Worm (Caenorhabditis elegans): ENCODE data around the gene C01G10.15.

DNA sequence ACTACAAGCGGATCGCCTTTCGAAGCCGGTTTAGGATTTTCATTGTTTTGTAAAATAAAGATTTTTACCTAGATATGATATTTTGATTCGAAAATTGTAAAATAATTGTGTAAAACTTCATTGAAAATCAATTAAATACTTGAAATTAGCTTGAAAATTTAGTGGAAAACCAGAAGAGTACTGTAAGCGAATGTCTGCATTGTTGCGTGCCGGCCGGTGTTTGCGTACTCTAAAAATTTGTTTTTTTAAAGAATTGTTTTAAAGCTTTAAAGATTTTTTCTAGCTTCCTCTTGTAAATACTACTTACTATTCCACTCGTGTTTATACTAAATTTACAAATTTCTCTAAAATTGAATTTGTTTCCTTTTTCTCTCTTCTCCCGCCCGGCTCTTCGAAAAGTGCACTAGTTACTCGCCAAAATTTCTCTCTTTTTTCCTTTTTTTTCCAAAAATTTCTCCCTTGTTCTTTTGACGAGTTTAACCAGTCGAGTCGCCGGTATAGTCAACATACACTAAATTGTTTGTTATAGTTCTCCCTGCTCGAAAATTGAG, 17.6 kb downstream of the C01G10.15 start:
- TF ChIP-seq F37B4.10 (GFP tag; IDR thresholded peaks at IDR 0.05) (no peak), unc-62 (GFP tag; optimal IDR thresholded peaks at IDR 0.05) (no peak), lin-40 (tag; optimal IDR thresholded peaks at IDR 0.05) (no peak), lin-54 (GFP tag; optimal IDR thresholded peaks at IDR 0.05) (no peak), snpc-4 (GFP tag; optimal IDR thresholded peaks at IDR 0.05) (no peak), snpc-4 (tag; optimal IDR thresholded peaks at IDR 0.05) (no peak), ama-1 (optimal IDR thresholded peaks at IDR 0.05) (no peak), ama-1 (GFP tag; optimal IDR thresholded peaks at IDR 0.05) (no peak), nfya-1 (tag; optimal IDR thresholded peaks at IDR 0.05; ENCODE audit: borderline replicate concordance, insufficient read depth) (no peak), C06A6.2 (GFP tag; conservative IDR thresholded peaks at IDR 0.05) (no peak), sdz-38 (tag; optimal IDR thresholded peaks at IDR 0.05) (no peak)

All from whole organism, young adult.